Fruit fly (Drosophila melanogaster): ENCODE measurements around the gene CG10184.

CG10184 gene

DNA sequence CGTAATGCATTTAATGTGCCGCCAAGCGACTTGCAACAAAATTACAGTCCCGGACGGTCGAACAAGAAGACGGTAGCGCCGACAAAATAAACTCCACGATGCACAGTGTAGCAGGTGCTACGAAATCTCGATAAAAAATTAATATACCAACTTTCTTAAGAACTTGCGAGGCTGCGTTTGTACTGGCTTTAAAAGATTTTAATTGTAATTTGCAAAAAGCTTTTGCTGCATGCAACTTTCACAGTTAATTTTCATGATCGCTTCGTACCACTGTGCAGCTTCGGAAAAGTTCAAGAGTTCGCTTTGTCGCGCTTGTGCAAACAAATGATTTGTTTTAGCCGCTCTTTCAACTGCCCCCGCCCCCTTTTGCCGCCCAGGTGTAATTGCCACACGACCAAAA is 40.9 kb upstream of the CG10184 start (continued):
- TF ChIP-seq Ets96B (tag; optimal IDR thresholded peaks at IDR 0.05) = peak; percentile 62
- TF ChIP-seq Met (GFP tag; optimal IDR thresholded peaks at IDR 0.05) = peak; percentile 73
- peak; percentile 78 for TF ChIP-seq Sox14 (GFP tag; optimal IDR thresholded peaks at IDR 0.05)
- peak; percentile 63 for TF ChIP-seq Sox15 (GFP tag; optimal IDR thresholded peaks at IDR 0.05)
- TF ChIP-seq eg (GFP tag; IDR thresholded peaks at IDR 0.05) = peak; percentile 93
- TF ChIP-seq Hr38 (GFP tag; optimal IDR thresholded peaks at IDR 0.05) = peak; percentile 81
- TF ChIP-seq CG8119 (GFP tag; IDR thresholded peaks at IDR 0.05) = peak; percentile 92
- peak; percentile 65 for TF ChIP-seq lz (GFP tag; optimal IDR thresholded peaks at IDR 0.05)
- peak; percentile 85 for TF ChIP-seq CG4318 (GFP tag; optimal IDR thresholded peaks at IDR 0.05)
- TF ChIP-seq dac (GFP tag; optimal IDR thresholded peaks at IDR 0.05) = peak; percentile 79
- peak; percentile 92 for TF ChIP-seq CG6163 (GFP tag; IDR thresholded peaks at IDR 0.05)
- TF ChIP-seq CG31627 (GFP tag; optimal IDR thresholded peaks at IDR 0.05) = peak; percentile 74
- peak; percentile 68 for TF ChIP-seq CG34406 (GFP tag; optimal IDR thresholded peaks at IDR 0.05)

DNA sequence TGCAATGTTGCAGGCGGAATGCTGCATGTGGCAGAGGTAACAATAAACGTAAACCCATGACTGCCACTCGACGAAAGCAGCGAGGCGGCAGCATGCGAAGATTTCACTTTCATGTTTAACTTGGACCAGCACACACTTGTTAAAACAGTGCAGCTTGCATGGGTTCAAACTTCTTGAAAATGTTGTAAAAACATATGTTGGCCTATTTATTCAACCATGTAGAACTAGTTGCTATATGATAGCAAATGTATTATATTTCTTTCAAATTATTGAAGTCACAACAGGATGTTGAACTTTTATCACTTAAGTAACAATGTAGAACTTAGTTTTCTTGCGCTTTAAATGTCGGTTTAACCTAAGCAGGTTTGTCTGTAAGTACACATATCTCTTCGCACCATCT is 37.5 kb upstream of the CG10184 start:
- TF ChIP-seq CG8319 (GFP tag; optimal IDR thresholded peaks at IDR 0.05) = no peak
- TF ChIP-seq CG32006 (GFP tag; optimal IDR thresholded peaks at IDR 0.05) = peak; percentile 31
- TF ChIP-seq Eip78C (GFP tag) = peak; percentile 82
- TF ChIP-seq Hr4 (GFP tag; optimal IDR thresholded peaks at IDR 0.05) = peak; percentile 27
- TF ChIP-seq CG11762 (GFP tag; optimal IDR thresholded peaks at IDR 0.05; ENCODE audit: insufficient read depth) = no peak
- TF ChIP-seq CG15336 (GFP tag; IDR thresholded peaks at IDR 0.05) = 0 out of 2 replicates have a peak, but pooled peaks have one; percentile 28

DNA sequence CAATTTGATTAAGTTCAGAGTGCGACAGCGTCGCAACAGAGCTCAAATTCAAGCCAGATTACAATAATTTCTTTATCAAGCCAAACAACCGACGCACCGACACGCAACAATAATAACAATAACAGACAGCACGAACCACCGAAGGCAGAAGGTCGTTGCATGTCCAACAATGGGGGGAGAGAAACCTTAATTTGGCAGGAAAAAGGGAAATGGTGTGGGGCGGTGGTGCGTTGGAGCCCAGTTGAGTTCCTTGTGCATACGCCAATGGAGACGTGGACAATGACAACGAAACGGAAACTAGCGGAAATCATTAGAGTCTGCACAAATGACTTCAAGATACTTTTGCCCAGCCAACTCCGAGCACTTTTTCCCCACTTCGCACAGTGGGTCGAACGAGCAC is 34.3 kb upstream of the CG10184 start:
- TF ChIP-seq Smox (GFP tag; optimal IDR thresholded peaks at IDR 0.05) = no peak
- TF ChIP-seq svp (GFP tag) = peak; percentile 51

DNA sequence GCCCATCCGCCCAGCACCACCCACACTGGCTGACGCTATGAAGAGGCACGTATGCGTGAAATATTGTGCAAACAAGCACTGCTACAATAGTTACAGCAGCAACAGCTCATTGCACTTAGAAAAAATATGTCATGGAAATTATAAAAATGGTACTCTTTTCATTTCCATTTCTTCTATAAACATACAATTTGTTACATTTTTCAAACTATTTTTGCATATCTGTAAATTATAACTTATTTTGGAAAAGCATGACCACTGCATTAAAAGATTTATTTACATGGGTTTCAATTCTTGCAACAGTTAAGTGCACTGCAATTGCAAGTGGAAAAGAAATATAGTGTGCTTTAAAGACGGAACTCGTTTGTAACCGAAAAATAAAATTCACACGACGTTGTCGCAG is 33.1 kb upstream of the CG10184 start:
- TF ChIP-seq CG10669 (GFP tag; optimal IDR thresholded peaks at IDR 0.05) = no peak
- no peak for TF ChIP-seq Ets96B (tag; optimal IDR thresholded peaks at IDR 0.05)
- peak; percentile 45 for TF ChIP-seq net (GFP tag; optimal IDR thresholded peaks at IDR 0.05)
- TF ChIP-seq spab (GFP tag; optimal IDR thresholded peaks at IDR 0.05) = no peak
- no peak for TF ChIP-seq fd85E (GFP tag; optimal IDR thresholded peaks at IDR 0.05)
- no peak for TF ChIP-seq Sox15 (GFP tag; optimal IDR thresholded peaks at IDR 0.05)
- TF ChIP-seq CG15336 (GFP tag; IDR thresholded peaks at IDR 0.05) = peak; percentile 80
- no peak for TF ChIP-seq dac (GFP tag; optimal IDR thresholded peaks at IDR 0.05)
- TF ChIP-seq CG32006 (GFP tag; optimal IDR thresholded peaks at IDR 0.05) = peak; percentile 67
- no peak for TF ChIP-seq Hr39 (GFP tag; optimal IDR thresholded peaks at IDR 0.05)
- TF ChIP-seq CG8119 (GFP tag; IDR thresholded peaks at IDR 0.05) = peak; percentile 67; the same call in 1 of the 3 replicates
- TF ChIP-seq Sox102F (GFP tag; optimal IDR thresholded peaks at IDR 0.05) = no peak
- TF ChIP-seq fd59A (GFP tag; optimal IDR thresholded peaks at IDR 0.05) = no peak
- TF ChIP-seq CG3919 (GFP tag; optimal IDR thresholded peaks at IDR 0.05) = peak; percentile 22
- peak in 1 of 2 experiments; percentile 21 for TF ChIP-seq salr (GFP tag; optimal IDR thresholded peaks at IDR 0.05)
- TF ChIP-seq cyc (GFP tag; optimal IDR thresholded peaks at IDR 0.05) = no peak
- TF ChIP-seq dsx (GFP tag; optimal IDR thresholded peaks at IDR 0.05; ENCODE audit: poor library complexity, severe bottlenecking) = no peak
- TF ChIP-seq CG11294 (GFP tag; IDR thresholded peaks at IDR 0.05) = peak; percentile 35; the same call in 1 of the 2 replicates
- no peak for TF ChIP-seq vri (GFP tag; optimal IDR thresholded peaks at IDR 0.05)
- TF ChIP-seq ss (GFP tag; optimal IDR thresholded peaks at IDR 0.05) = no peak
- TF ChIP-seq CG6276 (GFP tag; optimal IDR thresholded peaks at IDR 0.05) = peak; percentile 43
- TF ChIP-seq CG8632 (GFP tag; optimal IDR thresholded peaks at IDR 0.05) = no peak
- no peak for TF ChIP-seq svp (GFP tag)
- no peak for TF ChIP-seq Met (GFP tag; optimal IDR thresholded peaks at IDR 0.05)
- no peak for TF ChIP-seq CG31627 (GFP tag; optimal IDR thresholded peaks at IDR 0.05)
- TF ChIP-seq Eip78C (GFP tag) = peak; percentile 76
- TF ChIP-seq lz (GFP tag; optimal IDR thresholded peaks at IDR 0.05) = no peak
- no peak for TF ChIP-seq CG3032 (tag; optimal IDR thresholded peaks at IDR 0.05)
- TF ChIP-seq Eip75B (GFP tag; optimal IDR thresholded peaks at IDR 0.05) = no peak
- no peak for TF ChIP-seq Hr38 (GFP tag; optimal IDR thresholded peaks at IDR 0.05)
- TF ChIP-seq eg (GFP tag; IDR thresholded peaks at IDR 0.05) = peak; percentile 77
- peak; percentile 26 for TF ChIP-seq OdsH (GFP tag; optimal IDR thresholded peaks at IDR 0.05)
- peak; percentile 9 for TF ChIP-seq pdm3 (GFP tag; optimal IDR thresholded peaks at IDR 0.05)
- no peak for TF ChIP-seq Ets21C (GFP tag; optimal IDR thresholded peaks at IDR 0.05)
- no peak for TF ChIP-seq Eip93F (GFP tag; optimal IDR thresholded peaks at IDR 0.05)
- TF ChIP-seq esn (GFP tag; optimal IDR thresholded peaks at IDR 0.05) = no peak
- TF ChIP-seq acj6 (GFP tag; optimal IDR thresholded peaks at IDR 0.05) = peak; percentile 17

Data from whole organism, prepupa.